Fruit fly (Drosophila melanogaster) whole organism: ENCODE measurements around the gene Enoph.

Experiments
- CG8478 ChIP-seq: fragments of >200 bp; optimal IDR thresholded peaks from 2 replicates; lab custom pipeline; 2018; ENCODE audit warnings: inconsistent platforms
- EcR ChIP-seq, 2 experiments: fragments of >200 bp; optimal IDR thresholded peaks; 2 replicates each; lab custom pipeline; 2017; ENCODE audit warnings: missing biosample characterization in 2 of 2, missing genetic modification characterization in 2 of 2, missing genetic modification reagents in 2 of 2
- pan ChIP-seq: fragments of >200 bp; optimal IDR thresholded peaks from 2 replicates; lab custom pipeline; 2017
- psq ChIP-seq: fragments of >200 bp; optimal IDR thresholded peaks from 2 replicates; lab custom pipeline; 2017
- usp ChIP-seq: fragments of >200 bp; optimal IDR thresholded peaks from 2 replicates; lab custom pipeline; 2017; ENCODE audit warnings: missing biosample characterization, missing genetic modification characterization, mixed read lengths

DNA sequence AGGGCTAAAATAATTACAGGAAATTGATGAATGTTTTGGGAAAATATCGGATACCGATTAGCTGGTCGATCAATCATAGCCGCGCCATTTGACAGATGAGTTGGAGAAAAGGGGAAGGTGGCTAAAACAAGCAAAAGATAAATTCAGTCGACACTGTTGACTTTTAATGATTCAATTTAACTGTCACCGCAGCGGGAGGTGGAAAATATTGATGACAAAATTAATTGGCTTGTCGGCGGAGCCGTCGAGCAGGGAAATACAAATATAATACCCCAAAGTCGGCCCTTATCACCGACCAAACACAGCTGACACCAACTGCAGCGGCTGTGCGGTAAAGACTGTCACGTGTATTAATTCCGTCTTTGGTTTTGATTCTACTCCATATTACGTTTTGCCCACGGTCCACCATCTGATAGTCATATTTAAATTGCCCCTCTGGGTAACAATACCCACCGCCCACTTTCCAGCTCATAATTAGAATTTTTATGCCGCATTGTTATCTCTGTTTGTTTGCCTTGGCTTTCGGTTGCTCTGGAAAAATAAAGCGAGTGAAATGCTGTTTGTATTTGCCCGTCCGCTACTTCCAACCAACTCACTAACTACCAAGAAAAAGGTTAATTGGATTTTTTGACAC lies 49.5 kb upstream of the Enoph start:
- TF ChIP-seq CG8478 = no peak
- TF ChIP-seq usp (GFP tag; lab: Kevin White, UChicago) = no peak
- TF ChIP-seq pan (lab: Kevin White, UChicago) = no peak
- no peak for TF ChIP-seq psq (lab: Kevin White, UChicago)
- no peak for TF ChIP-seq EcR (GFP tag; optimal IDR thresholded peaks at IDR 0.05; lab: Kevin White, UChicago)
